Worm (Caenorhabditis elegans): ENCODE results near the gene nspc-14.

The nspc-14 gene

DNA sequence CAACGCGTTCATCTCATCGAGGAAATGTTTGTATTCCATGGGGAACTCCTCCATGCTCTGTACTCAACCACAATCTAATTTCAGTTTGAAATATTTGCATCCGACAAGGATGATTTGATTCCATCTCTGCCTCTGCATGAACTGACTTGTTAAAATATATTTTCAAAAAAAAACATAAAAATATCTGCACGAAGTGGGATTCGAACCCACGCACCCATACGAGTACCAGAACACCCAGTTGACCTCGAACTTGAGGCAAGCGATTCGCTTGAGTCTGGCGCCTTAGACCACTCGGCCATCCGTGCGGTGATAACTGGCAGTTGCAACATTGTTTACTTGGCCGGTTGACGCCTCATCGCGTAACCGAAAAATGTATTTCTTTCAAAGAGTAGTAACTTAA is 11.0 kb downstream of the nspc-14 start (continued):
- TF ChIP-seq unc-39 (tag; optimal IDR thresholded peaks at IDR 0.05) (no peak), T20F7.1 (GFP tag; optimal IDR thresholded peaks at IDR 0.05) (no peak), skn-1 (tag; optimal IDR thresholded peaks at IDR 0.05) (no peak), ZK546.5 (tag; optimal IDR thresholded peaks at IDR 0.05) (no peak), pqm-1 (tag; optimal IDR thresholded peaks at IDR 0.05) (no peak), lim-7 (GFP tag; IDR thresholded peaks at IDR 0.05) (peak; percentile 85), attf-4 (tag; optimal IDR thresholded peaks at IDR 0.05) (no peak), ztf-7 (tag; optimal IDR thresholded peaks at IDR 0.05) (peak; percentile 28), zag-1 (tag; optimal IDR thresholded peaks at IDR 0.05) (no peak), egl-43 (GFP tag; IDR thresholded peaks at IDR 0.05) (no peak; the same call in none of the 2 replicates), dmd-6 (GFP tag; IDR thresholded peaks at IDR 0.05) (peak; percentile 54), php-3 (GFP tag; IDR thresholded peaks at IDR 0.05) (no peak; the same call in 1 of the 2 replicates), spr-3 (GFP tag; optimal IDR thresholded peaks at IDR 0.05) (peak; percentile 35), lsy-2 (tag; optimal IDR thresholded peaks at IDR 0.05) (no peak), saeg-2 (GFP tag; IDR thresholded peaks at IDR 0.05) (peak; percentile 62; the same call in 1 of the 2 replicates), mxl-2 (GFP tag; conservative IDR thresholded peaks at IDR 0.05) (no peak), hif-1 (tag; optimal IDR thresholded peaks at IDR 0.05) (no peak), lir-3 (tag; optimal IDR thresholded peaks at IDR 0.05) (no peak), ama-1 (optimal IDR thresholded peaks at IDR 0.05) (no peak), ceh-28 (tag; optimal IDR thresholded peaks at IDR 0.05) (no peak), dpl-1 (GFP tag; optimal IDR thresholded peaks at IDR 0.05) (no peak), unc-62 (GFP tag; optimal IDR thresholded peaks at IDR 0.05 in 1 of 2) (no peak), unc-62 (tag; optimal IDR thresholded peaks at IDR 0.05) (no peak), snpc-4 (tag; optimal IDR thresholded peaks at IDR 0.05) (no peak), hlh-11 (tag; optimal IDR thresholded peaks at IDR 0.05) (peak; percentile 51), aha-1 (tag) (peak; percentile 92), daf-16 (GFP tag; optimal IDR thresholded peaks at IDR 0.05) (peak; percentile 22 to 59), daf-16 (tag; optimal IDR thresholded peaks at IDR 0.05) (peak; percentile 67), lin-15B (tag; optimal IDR thresholded peaks at IDR 0.05) (no peak), nhr-102 (tag; optimal IDR thresholded peaks at IDR 0.05) (no peak), set-16 (GFP tag; IDR thresholded peaks at IDR 0.05) (no peak), lin-38 (GFP tag; IDR thresholded peaks at IDR 0.05) (no peak), mdt-29 (GFP tag; IDR thresholded peaks at IDR 0.05) (no peak), aly-2 (tag; optimal IDR thresholded peaks at IDR 0.05) (no peak), duxl-1 (tag; optimal IDR thresholded peaks at IDR 0.05; ENCODE audit: poor library complexity) (peak; percentile 53), nhr-48 (tag; optimal IDR thresholded peaks at IDR 0.05) (no peak), madf-5 (GFP tag; IDR thresholded peaks at IDR 0.05) (no peak), nhr-10 (tag; optimal IDR thresholded peaks at IDR 0.05) (no peak), jun-1 (tag; optimal IDR thresholded peaks at IDR 0.05) (no peak), hlh-30 (tag; optimal IDR thresholded peaks at IDR 0.05; ENCODE audit: insufficient read depth) (peak; percentile 27), zip-2 (tag; optimal IDR thresholded peaks at IDR 0.05) (no peak), R02D3.7 (tag; optimal IDR thresholded peaks at IDR 0.05) (no peak), fkh-10 (GFP tag; optimal IDR thresholded peaks at IDR 0.05) (no peak), sdz-12 (GFP tag; optimal IDR thresholded peaks at IDR 0.05) (no peak), ceh-20 (GFP tag; IDR thresholded peaks at IDR 0.05) (peak; percentile 42; the same call in 1 of the 2 replicates), F37D6.2 (tag; optimal IDR thresholded peaks at IDR 0.05) (no peak), T26A8.4 (GFP tag; IDR thresholded peaks at IDR 0.05) (peak; percentile 50), ctbp-1 (GFP tag; IDR thresholded peaks at IDR 0.05) (peak; percentile 52; the same call in 1 of the 2 replicates), gei-8 (GFP tag; optimal IDR thresholded peaks at IDR 0.05) (no peak), unc-130 (GFP tag; optimal IDR thresholded peaks at IDR 0.05) (peak; percentile 31), mes-2 (tag; optimal IDR thresholded peaks at IDR 0.05; ENCODE audit: poor library complexity, severe bottlenecking) (peak; percentile 77), nhr-111 (GFP tag; optimal IDR thresholded peaks at IDR 0.05) (no peak), hmg-1.1 (GFP tag; IDR thresholded peaks at IDR 0.05) (peak; percentile 78)

Measured in whole organism, L4 larva.